Fruit fly (Drosophila melanogaster) whole organism, embryonic: ENCODE data around the gene betaGlu.
A peak's percentile ranks its signal among the peaks of the same experiment; 100 is the strongest.

Experiments
- Atf-2 ChIP-seq: fragments of 200-800 bp; sonication (Bioruptor generic); optimal IDR thresholded peaks from 2 replicates; lab custom pipeline; 2016; ENCODE audit warnings: missing biosample characterization, missing genetic modification characterization
- CG10321 ChIP-seq: fragments of 200-800 bp; sonication (Bioruptor generic); IDR thresholded peaks from 2 replicates; pipeline ENCODE4 v1.3.6; 2022; ENCODE audit warnings: missing biosample characterization, missing genetic modification characterization
- CG10543 ChIP-seq: fragments of 200-800 bp; sonication (Bioruptor generic); optimal IDR thresholded peaks from 3 replicates; lab custom pipeline; 2017; ENCODE audit warnings: missing biosample characterization, mild to moderate bottlenecking, missing genetic modification characterization, moderate library complexity
- CG15514 ChIP-seq: fragments of 200-800 bp; sonication (Bioruptor generic); optimal IDR thresholded peaks from 3 replicates; lab custom pipeline; 2017; ENCODE audit warnings: missing biosample characterization, missing genetic modification characterization, mild to moderate bottlenecking, moderate library complexity, missing genetic modification reagents
- CG15601 ChIP-seq: fragments of 200-800 bp; sonication (Bioruptor generic); optimal IDR thresholded peaks from 3 replicates; lab custom pipeline; 2019; ENCODE audit warnings: missing biosample characterization, mild to moderate bottlenecking, missing genetic modification characterization, moderate library complexity
- CG1603 ChIP-seq: fragments of 200-800 bp; sonication (Bioruptor generic); optimal IDR thresholded peaks from 2 replicates; lab custom pipeline; 2019; ENCODE audit warnings: missing biosample characterization, mild to moderate bottlenecking, missing genetic modification characterization, moderate library complexity
- CG16813 ChIP-seq: fragments of 200-800 bp; sonication (Bioruptor generic); IDR thresholded peaks from 3 replicates; pipeline ENCODE4 v1.3.6; 2022; ENCODE audit warnings: missing biosample characterization, missing genetic modification characterization; ENCODE audit not compliant: partially characterized antibody
- CG17328 ChIP-seq: fragments of 200-800 bp; sonication (Bioruptor generic); IDR thresholded peaks from 2 replicates; pipeline ENCODE4 v1.3.6; 2022; ENCODE audit warnings: missing biosample characterization, missing genetic modification characterization
- CG17829 ChIP-seq: fragments of 200-800 bp; optimal IDR thresholded peaks from 2 replicates; lab custom pipeline; 2019; ENCODE audit warnings: missing biosample characterization, mild to moderate bottlenecking, missing genetic modification characterization, moderate library complexity
- CG18599 ChIP-seq: fragments of 200-800 bp; sonication (Bioruptor generic); optimal IDR thresholded peaks from 3 replicates; lab custom pipeline; 2017; ENCODE audit warnings: missing biosample characterization, missing genetic modification characterization, mild to moderate bottlenecking, moderate library complexity, missing genetic modification reagents
- CG18619 ChIP-seq: fragments of 200-800 bp; sonication (Bioruptor generic); optimal IDR thresholded peaks from 3 replicates; lab custom pipeline; 2017; ENCODE audit warnings: missing biosample characterization, mild to moderate bottlenecking, missing genetic modification characterization
- CG2116 ChIP-seq: fragments of 200-800 bp; sonication (Bioruptor generic); optimal IDR thresholded peaks from 3 replicates; lab custom pipeline; 2018; ENCODE audit warnings: missing biosample characterization, mild to moderate bottlenecking, missing genetic modification characterization
- CG2678 ChIP-seq: fragments of 200-800 bp; sonication (Bioruptor generic); optimal IDR thresholded peaks from 3 replicates; lab custom pipeline; 2019; ENCODE audit warnings: missing biosample characterization, mild to moderate bottlenecking, missing genetic modification characterization, moderate library complexity
- CG2889 ChIP-seq: fragments of 200-800 bp; sonication (Bioruptor generic); IDR thresholded peaks from 3 replicates; pipeline ENCODE4 v1.3.6; 2022; ENCODE audit warnings: missing biosample characterization, missing genetic modification characterization
- CG3163 ChIP-seq: fragments of 200-800 bp; sonication (Bioruptor generic); optimal IDR thresholded peaks from 3 replicates; lab custom pipeline; 2016; ENCODE audit warnings: missing biosample characterization, missing genetic modification characterization
- CG4404 ChIP-seq: fragments of 200-800 bp; sonication (Bioruptor generic); IDR thresholded peaks from 2 replicates; pipeline ENCODE4 v1.3.6; 2022; ENCODE audit warnings: missing biosample characterization, missing genetic modification characterization
- CG4424 ChIP-seq: fragments of 200-800 bp; sonication (Bioruptor generic); optimal IDR thresholded peaks from 3 replicates; lab custom pipeline; 2016; ENCODE audit warnings: missing biosample characterization, missing genetic modification characterization
- CG5245 ChIP-seq: fragments of 200-800 bp; sonication (Bioruptor generic); optimal IDR thresholded peaks from 3 replicates; lab custom pipeline; 2016; ENCODE audit warnings: missing biosample characterization, missing genetic modification characterization
- CG6654 ChIP-seq: fragments of 200-800 bp; sonication (Bioruptor generic); optimal IDR thresholded peaks from 2 replicates; lab custom pipeline; 2017; ENCODE audit warnings: missing biosample characterization, mild to moderate bottlenecking, missing genetic modification characterization
- CG6791 ChIP-seq: fragments of 200-800 bp; sonication (Bioruptor generic); IDR thresholded peaks from 3 replicates; pipeline ENCODE4 v1.3.6; 2022; ENCODE audit warnings: missing biosample characterization, missing genetic modification characterization; ENCODE audit not compliant: partially characterized antibody
- CG7271 ChIP-seq: fragments of 200-800 bp; sonication (Bioruptor generic); optimal IDR thresholded peaks from 2 replicates; lab custom pipeline; 2018; ENCODE audit warnings: missing biosample characterization, mild to moderate bottlenecking, missing genetic modification characterization, moderate library complexity
- CG8388 ChIP-seq: fragments of 200-800 bp; sonication (Bioruptor generic); optimal IDR thresholded peaks from 2 replicates; lab custom pipeline; 2019; ENCODE audit warnings: missing biosample characterization, mild to moderate bottlenecking, missing genetic modification characterization, moderate library complexity
- CTCF ChIP-seq: fragments of 200-800 bp; sonication (Bioruptor generic); optimal IDR thresholded peaks from 2 replicates; lab custom pipeline; 2017; ENCODE audit warnings: missing biosample characterization, mild to moderate bottlenecking, missing genetic modification characterization, moderate library complexity
- Chrac-16 ChIP-seq: fragments of 200-800 bp; sonication (Bioruptor generic); optimal IDR thresholded peaks from 3 replicates; lab custom pipeline; 2016; ENCODE audit warnings: missing biosample characterization, missing genetic modification characterization
- Dbx ChIP-seq: fragments of 200-800 bp; sonication (Bioruptor generic); IDR thresholded peaks from 3 replicates; pipeline ENCODE4 v1.3.6; 2022; ENCODE audit warnings: missing biosample characterization, missing genetic modification characterization
- E2f2 ChIP-seq: fragments of 200-800 bp; sonication (Bioruptor generic); IDR thresholded peaks from 2 replicates; pipeline ENCODE4 v1.3.6; 2022; ENCODE audit warnings: missing biosample characterization, missing genetic modification characterization
- Ets97D ChIP-seq: fragments of 200-800 bp; sonication (Bioruptor generic); optimal IDR thresholded peaks from 3 replicates; lab custom pipeline; 2016; ENCODE audit warnings: missing biosample characterization, missing genetic modification characterization
- Hr39 ChIP-seq: fragments of >200 bp; optimal IDR thresholded peaks from 2 replicates; lab custom pipeline; 2017
- Kr ChIP-seq: fragments of 200-800 bp; sonication (Bioruptor generic); optimal IDR thresholded peaks from 2 replicates; lab custom pipeline; 2017; ENCODE audit warnings: missing biosample characterization, mild to moderate bottlenecking, missing genetic modification characterization
- Lpt ChIP-seq: fragments of >200 bp; optimal IDR thresholded peaks from 2 replicates; lab custom pipeline; 2018; ENCODE audit warnings: missing biosample characterization, missing genetic modification characterization
- NC2β ChIP-seq: fragments of 200-800 bp; sonication (Bioruptor generic); optimal IDR thresholded peaks from 2 replicates; lab custom pipeline; 2016; ENCODE audit warnings: missing biosample characterization, missing genetic modification characterization
- Nf-YA ChIP-seq: fragments of 200-800 bp; sonication (Bioruptor generic); IDR thresholded peaks from 2 replicates; pipeline ENCODE4 v1.3.6; 2022; ENCODE audit warnings: missing biosample characterization, missing genetic modification characterization
- Nf-YB ChIP-seq: fragments of 200-800 bp; sonication (Bioruptor generic); optimal IDR thresholded peaks from 3 replicates; lab custom pipeline; 2019; ENCODE audit warnings: missing biosample characterization, mild to moderate bottlenecking, missing genetic modification characterization, moderate library complexity
- Ptx1 ChIP-seq: fragments of 200-800 bp; sonication (Bioruptor generic); IDR thresholded peaks from 2 replicates; pipeline ENCODE4 v1.3.6; 2022; ENCODE audit warnings: missing biosample characterization, missing genetic modification characterization
- Scr ChIP-seq: fragments of 200-800 bp; sonication (Bioruptor generic); IDR thresholded peaks from 2 replicates; pipeline ENCODE4 v1.3.6; 2022; ENCODE audit warnings: missing biosample characterization, missing genetic modification characterization; ENCODE audit not compliant: partially characterized antibody
- Sry-δ ChIP-seq: fragments of 200-800 bp; sonication (Bioruptor generic); optimal IDR thresholded peaks from 2 replicates; lab custom pipeline; 2016; ENCODE audit warnings: missing biosample characterization, missing genetic modification characterization
- Tbp ChIP-seq: fragments of >200 bp; optimal IDR thresholded peaks from 2 replicates; lab custom pipeline; 2018; ENCODE audit warnings: missing biosample characterization, missing genetic modification characterization
- Trl ChIP-seq, 3 experiments: fragments of >200 bp in 2 of 3; fragments of 200-800 bp in 1 of 3; sonication (Bioruptor generic) in 1 of 3; optimal IDR thresholded peaks; 2 replicates in 1 of 3; 3 replicates in 2 of 3; lab custom pipeline; 2016 to 2017; ENCODE audit warnings: missing biosample characterization in 1 of 3, missing genetic modification characterization in 1 of 3
- ara ChIP-seq: fragments of 200-800 bp; sonication (Bioruptor generic); IDR thresholded peaks from 2 replicates; pipeline ENCODE4 v1.3.6; 2022; ENCODE audit warnings: missing biosample characterization, missing genetic modification characterization
- chif ChIP-seq, 2 experiments: fragments of 200-800 bp; sonication (Bioruptor generic); optimal IDR thresholded peaks; 3 replicates each; lab custom pipeline; 2016; ENCODE audit warnings: missing biosample characterization in 2 of 2, missing genetic modification characterization in 2 of 2
- crp ChIP-seq, 2 experiments: fragments of 200-800 bp; sonication (Bioruptor generic); optimal IDR thresholded peaks; 2 replicates in 1 of 2; 3 replicates in 1 of 2; lab custom pipeline; 2017; ENCODE audit warnings: missing biosample characterization in 2 of 2, missing genetic modification characterization in 2 of 2, mild to moderate bottlenecking in 1 of 2, moderate library complexity in 1 of 2
- cwo ChIP-seq: fragments of 200-800 bp; sonication (Bioruptor generic); optimal IDR thresholded peaks from 3 replicates; lab custom pipeline; 2017; ENCODE audit warnings: missing biosample characterization, missing genetic modification characterization, mild to moderate bottlenecking, moderate library complexity, missing genetic modification reagents
- dmrt99B ChIP-seq: fragments of 200-800 bp; sonication (Bioruptor generic); optimal IDR thresholded peaks from 2 replicates; lab custom pipeline; 2018; ENCODE audit warnings: missing biosample characterization, mild to moderate bottlenecking, missing genetic modification characterization, moderate library complexity
- hbn ChIP-seq: fragments of 200-800 bp; sonication (Bioruptor generic); IDR thresholded peaks from 2 replicates; pipeline ENCODE4 v1.3.6; 2022; ENCODE audit warnings: missing biosample characterization, missing genetic modification characterization; ENCODE audit not compliant: partially characterized antibody
- kay ChIP-seq: fragments of 200-800 bp; sonication (Bioruptor generic); optimal IDR thresholded peaks from 2 replicates; lab custom pipeline; 2016; ENCODE audit warnings: missing biosample characterization, missing genetic modification characterization
- lov ChIP-seq, 2 experiments: fragments of 200-800 bp in 1 of 2; fragments of >200 bp in 1 of 2; sonication (Bioruptor generic) in 1 of 2; IDR thresholded peaks in 1 of 2; optimal IDR thresholded peaks in 1 of 2; 2 replicates in 1 of 2; 3 replicates in 1 of 2; pipeline versions ENCODE4 v1.3.6 to Lab custom; 2017 to 2022; ENCODE audit warnings: missing biosample characterization in 1 of 2, missing genetic modification characterization in 1 of 2
- slbo ChIP-seq: fragments of 200-800 bp; sonication (Bioruptor generic); IDR thresholded peaks from 2 replicates; pipeline ENCODE4 v1.3.6; 2022; ENCODE audit warnings: missing biosample characterization, missing genetic modification characterization
- sr ChIP-seq: fragments of 200-800 bp; sonication (Bioruptor generic); IDR thresholded peaks from 3 replicates; pipeline ENCODE4 v1.3.6; 2022; ENCODE audit warnings: missing biosample characterization, missing genetic modification characterization
- sug ChIP-seq: fragments of 200-800 bp; optimal IDR thresholded peaks from 2 replicates; lab custom pipeline; 2019; ENCODE audit warnings: missing biosample characterization, mild to moderate bottlenecking, missing genetic modification characterization, moderate library complexity

Gene betaGlu

DNA sequence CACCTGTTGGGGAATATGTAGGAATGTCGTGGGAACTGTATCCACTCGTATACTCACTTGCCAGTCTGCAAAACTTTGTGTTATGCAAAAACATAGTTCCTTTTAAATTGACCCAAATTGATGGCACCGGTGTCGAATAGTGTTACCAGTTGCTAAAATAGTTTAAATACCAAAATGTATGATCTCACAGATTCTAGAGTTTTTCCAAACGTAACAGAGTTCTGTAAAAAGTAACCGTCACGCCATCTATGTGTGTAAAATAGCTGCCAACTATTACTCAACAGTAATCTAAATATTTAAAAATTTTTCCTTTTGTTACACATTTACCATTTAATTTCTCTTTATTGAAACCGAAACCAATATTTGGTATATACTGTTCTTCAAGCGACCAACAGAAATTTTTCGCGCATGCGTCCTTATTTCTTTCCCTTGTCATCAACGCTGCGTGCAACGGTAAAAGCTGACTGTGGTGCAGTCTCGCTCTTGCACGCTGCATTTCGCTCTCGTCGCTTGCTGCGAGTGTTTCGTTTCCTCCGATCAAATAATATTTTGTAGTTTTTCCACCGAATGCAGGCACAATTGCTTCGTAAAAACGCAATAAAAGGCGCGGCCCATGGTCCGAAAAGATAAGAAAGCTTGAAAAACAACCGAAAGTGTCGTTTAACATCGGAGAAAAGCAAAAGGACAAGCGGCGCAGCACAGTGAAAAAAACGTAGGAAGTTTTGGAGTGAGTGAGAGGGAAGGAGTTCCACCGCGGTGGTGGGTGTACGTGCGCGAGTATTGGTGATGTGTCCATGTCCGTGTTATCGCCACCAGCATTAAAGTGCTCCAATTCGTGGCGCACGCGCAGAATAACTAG, 40.7 kb upstream of the betaGlu start, which contains the start of the genes FeCH and RhoGAP100F (continued):
- TF ChIP-seq Tbp (GFP tag; lab: Kevin White, UChicago) (no peak), sr (GFP tag; lab: Robert Waterston, UW) (no peak), CG10543 (GFP tag; lab: Kevin White, UChicago) (no peak), CG16813 (GFP tag; lab: Robert Waterston, UW) (no peak), cwo (GFP tag; lab: Kevin White, UChicago) (no peak), CG18599 (GFP tag; lab: Kevin White, UChicago) (no peak), CG6791 (GFP tag; lab: Robert Waterston, UW) (no peak), Nf-YB (no peak), sug (tag; lab: Kevin White, UChicago) (no peak), hbn (no peak), Lpt (GFP tag; lab: Kevin White, UChicago) (no peak), CG2116 (GFP tag; lab: Kevin White, UChicago) (peak; percentile 32), Nf-YA (GFP tag; lab: Robert Waterston, UW) (no peak), E2f2 (GFP tag; lab: Robert Waterston, UW) (peak; percentile 64), CG15514 (GFP tag; lab: Kevin White, UChicago) (peak; percentile 32), Chrac-16 (GFP tag; lab: Kevin White, UChicago) (no peak), CG2889 (GFP tag; lab: Robert Waterston, UW) (no peak), dmrt99B (tag; lab: Kevin White, UChicago) (no peak), CG10321 (GFP tag; lab: Robert Waterston, UW) (peak; percentile 59), CG18619 (GFP tag; lab: Kevin White, UChicago) (no peak), Ets97D (GFP tag; lab: Kevin White, UChicago) (peak; percentile 19), CG2678 (no peak), CG17328 (GFP tag; lab: Robert Waterston, UW) (no peak), NC2β (GFP tag; lab: Kevin White, UChicago) (no peak), Kr (GFP tag; lab: Kevin White, UChicago) (no peak), CG4424 (GFP tag; lab: Kevin White, UChicago) (no peak), lov (optimal IDR thresholded peaks at IDR 0.05; lab: Kevin White, UChicago) (no peak), lov (GFP tag; IDR thresholded peaks at IDR 0.05; lab: Robert Waterston, UW) (no peak), Trl (optimal IDR thresholded peaks at IDR 0.05; lab: Kevin White, UChicago) (peak in 1 of 2 experiments; percentile 41), Trl (GFP tag; optimal IDR thresholded peaks at IDR 0.05; lab: Kevin White, UChicago) (no peak), CTCF (peak; percentile 94), CG6654 (GFP tag; lab: Kevin White, UChicago) (no peak), Ptx1 (GFP tag; lab: Robert Waterston, UW) (no peak), kay (GFP tag; lab: Kevin White, UChicago) (no peak), Hr39 (lab: Kevin White, UChicago) (no peak), CG4404 (GFP tag; lab: Robert Waterston, UW) (no peak), Scr (GFP tag; lab: Robert Waterston, UW) (0 out of 2 replicates have a peak, but pooled peaks have one; percentile 15), Atf-2 (GFP tag; lab: Kevin White, UChicago) (no peak), CG5245 (GFP tag; lab: Kevin White, UChicago) (no peak), CG3163 (GFP tag; lab: Kevin White, UChicago) (no peak), slbo (GFP tag; lab: Robert Waterston, UW) (no peak), ara (GFP tag; lab: Robert Waterston, UW) (no peak), CG17829 (tag; lab: Kevin White, UChicago) (no peak), CG8388 (no peak), Dbx (GFP tag; lab: Robert Waterston, UW) (no peak), CG15601 (tag; lab: Kevin White, UChicago) (no peak), CG1603 (peak; percentile 29), Sry-δ (GFP tag; lab: Kevin White, UChicago) (no peak), chif (GFP tag; optimal IDR thresholded peaks at IDR 0.05; lab: Kevin White, UChicago) (no peak), crp (GFP tag; optimal IDR thresholded peaks at IDR 0.05; lab: Kevin White, UChicago) (peak in 1 of 2 experiments; percentile 23), CG7271 (tag; lab: Kevin White, UChicago) (no peak)
